Fruit fly (Drosophila melanogaster) ovary, adult (tissue): Measurements from ENCODE around the gene CG14662.

Experiments
- CG17801 ChIP-seq: fragments of 200-800 bp; optimal IDR thresholded peaks from 2 replicates; lab custom pipeline; 2019; ENCODE audit warnings: missing biosample characterization, mild to moderate bottlenecking, missing genetic modification characterization, moderate library complexity; ENCODE audit not compliant: partially characterized antibody

CG14662 gene

dm6 chr3R:4955152-4955551 lies 28.9 kb downstream of the CG14662 start, which contains the start of gene Jhbp3:
TSS of gene Jhbp3 (minus strand) at chr3R:4955252.
- TF ChIP-seq CG17801 (GFP tag; lab: Kevin White, UChicago): no peak

- TF ChIP-seq CG17801 (GFP tag; lab: Kevin White, UChicago): no peak
Observed at dm6 chr3R:4952571-4952929, 31.5 kb downstream of the CG14662 start, which contains the start of gene Ubc6. TSS of gene Ubc6 (minus strand) at chr3R:4952682.

dm6 chr3R:4951764-4952570 lies 32.1 kb downstream of the CG14662 start:
- peak; percentile 27 for TF ChIP-seq CG17801 (GFP tag; lab: Kevin White, UChicago)

- TF ChIP-seq CG17801 (GFP tag; lab: Kevin White, UChicago): no peak
Observed at dm6 chr3R:4947732-4948131, 36.3 kb downstream of the CG14662 start.
